Worm (Caenorhabditis elegans) whole organism, young adult: Measurements from ENCODE around the gene fbxa-53.
A peak's percentile ranks its signal among the peaks of the same experiment; 100 is the strongest.

Source experiments
- B0035.1 ChIP-seq: sonication (generic microtip); optimal IDR thresholded peaks from 2 replicates; lab custom pipeline; 2016; ENCODE audit warnings: missing genetic modification characterization, mild to moderate bottlenecking, missing compliant biosample characterization, missing genotype, missing genetic modification reagents
- B0261.1 ChIP-seq: sonication (generic microtip); optimal IDR thresholded peaks from 2 replicates; lab custom pipeline; 2016; ENCODE audit warnings: mild to moderate bottlenecking, missing genetic modification characterization, moderate library complexity, missing compliant biosample characterization
- C06A6.2 ChIP-seq: fragments of 200-800 bp; sonication (Bioruptor generic); conservative IDR thresholded peaks from 2 replicates; pipeline ENCODE4 v1.3.6; 2022; ENCODE audit warnings: missing genetic modification characterization, missing compliant biosample characterization
- D2030.7 ChIP-seq: fragments of 200-800 bp; sonication (Bioruptor generic); IDR thresholded peaks from 2 replicates; pipeline ENCODE4 v1.3.6; 2022; ENCODE audit warnings: missing genetic modification reagents, missing genetic modification characterization, missing compliant biosample characterization
- F10E7.11 ChIP-seq: sonication (generic microtip); optimal IDR thresholded peaks from 2 replicates; lab custom pipeline; 2017; ENCODE audit warnings: mild to moderate bottlenecking, missing genetic modification characterization, moderate library complexity, missing compliant biosample characterization
- F22D6.2 ChIP-seq: sonication (generic microtip); optimal IDR thresholded peaks from 2 replicates; lab custom pipeline; 2016; ENCODE audit warnings: mild to moderate bottlenecking, missing genetic modification characterization, missing compliant biosample characterization
- F23B12.7 ChIP-seq: sonication (generic microtip); optimal IDR thresholded peaks from 2 replicates; lab custom pipeline; 2017; ENCODE audit warnings: missing genetic modification characterization, mild to moderate bottlenecking, missing compliant biosample characterization, antibody characterized with exemption, moderate library complexity; ENCODE audit not compliant: insufficient read depth
- F52B5.7 ChIP-seq: sonication (generic microtip); optimal IDR thresholded peaks from 2 replicates; lab custom pipeline; 2016; ENCODE audit warnings: mild to moderate bottlenecking, missing genetic modification characterization, missing compliant biosample characterization
- F55B11.4 ChIP-seq: sonication (generic microtip); optimal IDR thresholded peaks from 2 replicates; lab custom pipeline; 2016; ENCODE audit warnings: missing compliant biosample characterization, missing genetic modification characterization, borderline replicate concordance; ENCODE audit not compliant: insufficient read depth
- F57A8.1 ChIP-seq: fragments of 200-800 bp; sonication (Bioruptor generic); optimal IDR thresholded peaks from 2 replicates; lab custom pipeline; 2018; ENCODE audit warnings: mild to moderate bottlenecking, missing genetic modification characterization, moderate library complexity, missing compliant biosample characterization
- K12H6.12 ChIP-seq: fragments of 200-800 bp; sonication (Bioruptor generic); optimal IDR thresholded peaks from 2 replicates; lab custom pipeline; 2018; ENCODE audit warnings: mild to moderate bottlenecking, missing genetic modification characterization, missing compliant biosample characterization
- T07F8.4 ChIP-seq: sonication (generic microtip); optimal IDR thresholded peaks from 2 replicates; lab custom pipeline; 2016; ENCODE audit warnings: mild to moderate bottlenecking, missing genetic modification characterization, moderate library complexity, missing compliant biosample characterization
- Y53F4B.3 ChIP-seq: fragments of 200-800 bp; sonication (Bioruptor generic); IDR thresholded peaks from 2 replicates; pipeline ENCODE4 v1.3.6; 2022; ENCODE audit warnings: missing genetic modification reagents, missing genetic modification characterization, missing compliant biosample characterization
- Y67H2A.10 ChIP-seq: fragments of 200-800 bp; sonication (Bioruptor generic); conservative IDR thresholded peaks from 2 replicates; pipeline ENCODE4 v1.3.6; 2022; ENCODE audit warnings: missing genetic modification reagents, missing genetic modification characterization, missing compliant biosample characterization
- Y95B8A.8 ChIP-seq: fragments of 200-800 bp; sonication (Bioruptor generic); IDR thresholded peaks from 2 replicates; pipeline ENCODE4 v1.3.6; 2022; ENCODE audit warnings: missing genetic modification reagents, missing genetic modification characterization, missing compliant biosample characterization
- athp-1 ChIP-seq: sonication (generic microtip); optimal IDR thresholded peaks from 2 replicates; lab custom pipeline; 2017; ENCODE audit warnings: mild to moderate bottlenecking, missing genetic modification characterization, missing compliant biosample characterization
- attf-3 ChIP-seq: fragments of 200-800 bp; sonication (Bioruptor generic); conservative IDR thresholded peaks from 2 replicates; pipeline ENCODE4 v1.3.6; 2022; ENCODE audit warnings: missing genetic modification reagents, missing genetic modification characterization, missing compliant biosample characterization
- bed-1 ChIP-seq: fragments of 200-800 bp; sonication (Bioruptor generic); IDR thresholded peaks from 2 replicates; pipeline ENCODE4 v1.3.6; 2022; ENCODE audit warnings: missing genetic modification reagents, missing genetic modification characterization, missing compliant biosample characterization
- ccch-3 ChIP-seq: fragments of 200-800 bp; sonication (Bioruptor generic); optimal IDR thresholded peaks from 2 replicates; lab custom pipeline; 2018; ENCODE audit warnings: mild to moderate bottlenecking, missing genetic modification characterization, missing compliant biosample characterization
- cebp-2 ChIP-seq: fragments of 200-800 bp; sonication (Bioruptor generic); IDR thresholded peaks from 2 replicates; pipeline ENCODE4 v1.3.6; 2022; ENCODE audit warnings: missing genetic modification characterization, missing compliant biosample characterization
- die-1 ChIP-seq: sonication (generic microtip); optimal IDR thresholded peaks from 2 replicates; lab custom pipeline; 2016; ENCODE audit warnings: missing genotype, mild to moderate bottlenecking, missing genetic modification characterization, missing compliant biosample characterization
- dox-1 ChIP-seq: fragments of 200-800 bp; sonication (Bioruptor generic); IDR thresholded peaks from 2 replicates; pipeline ENCODE4 v1.3.6; 2022; ENCODE audit warnings: missing genetic modification reagents, missing genetic modification characterization, missing compliant biosample characterization
- dpff-1 ChIP-seq: sonication (generic microtip); optimal IDR thresholded peaks from 2 replicates; lab custom pipeline; 2017; ENCODE audit warnings: mild to moderate bottlenecking, missing genetic modification characterization, missing compliant biosample characterization
- egrh-3 ChIP-seq: fragments of 200-800 bp; sonication (Bioruptor generic); IDR thresholded peaks from 2 replicates; pipeline ENCODE4 v1.3.6; 2022; ENCODE audit warnings: missing genetic modification reagents, missing genetic modification characterization, missing compliant biosample characterization
- ekl-4 ChIP-seq: fragments of 200-800 bp; sonication (Bioruptor generic); IDR thresholded peaks from 2 replicates; pipeline ENCODE4 v1.3.6; 2022; ENCODE audit warnings: missing genetic modification reagents, missing genetic modification characterization, missing compliant biosample characterization
- hrde-1 ChIP-seq: sonication (generic microtip); optimal IDR thresholded peaks from 2 replicates; lab custom pipeline; 2016; ENCODE audit warnings: missing genetic modification characterization, mild to moderate bottlenecking, missing compliant biosample characterization, moderate library complexity, missing genotype, missing genetic modification reagents, borderline replicate concordance
- let-607 ChIP-seq, 2 experiments: fragments of 200-800 bp in 1 of 2; sonication (Bioruptor generic) in 1 of 2; sonication (generic microtip) in 1 of 2; optimal IDR thresholded peaks; 2 replicates each; lab custom pipeline; 2016 to 2018; ENCODE audit warnings: mild to moderate bottlenecking in 2 of 2, missing compliant biosample characterization in 2 of 2, missing genetic modification characterization in 2 of 2, moderate library complexity in 2 of 2, missing genotype in 1 of 2
- lin-26 ChIP-seq: fragments of 200-800 bp; sonication (Bioruptor generic); IDR thresholded peaks from 2 replicates; pipeline ENCODE4 v1.3.6; 2022; ENCODE audit warnings: missing genetic modification reagents, missing genetic modification characterization, missing compliant biosample characterization
- madf-10 ChIP-seq: sonication (generic microtip); optimal IDR thresholded peaks from 2 replicates; lab custom pipeline; 2016; ENCODE audit warnings: mild to moderate bottlenecking, missing genetic modification characterization, missing compliant biosample characterization
- nhr-80 ChIP-seq: sonication (generic microtip); optimal IDR thresholded peaks from 2 replicates; lab custom pipeline; 2016; ENCODE audit warnings: missing genetic modification characterization, missing compliant biosample characterization
- pbrm-1 ChIP-seq: fragments of 200-800 bp; sonication (Bioruptor generic); IDR thresholded peaks from 2 replicates; pipeline ENCODE4 v1.3.6; 2022; ENCODE audit warnings: missing genetic modification reagents, missing genetic modification characterization, missing compliant biosample characterization
- pha-4 ChIP-seq: fragments of 150-350 bp; sonication (generic microtip); optimal IDR thresholded peaks from 2 replicates; lab custom pipeline; 2014; ENCODE audit warnings: missing biosample characterization, missing genetic modification reagents, missing genetic modification characterization
- repo-1 ChIP-seq: sonication (generic microtip); optimal IDR thresholded peaks from 2 replicates; lab custom pipeline; 2017; ENCODE audit warnings: mild to moderate bottlenecking, missing genetic modification characterization, missing compliant biosample characterization
- rpc-1 ChIP-seq, 2 experiments: fragments of 150-350 bp in 1 of 2; sonication (generic microtip) in 1 of 2; optimal IDR thresholded peaks; 2 replicates each; lab custom pipeline; 2014 to 2018; ENCODE audit warnings: missing biosample characterization in 1 of 2, missing genetic modification characterization in 1 of 2, missing genetic modification reagents in 1 of 2, missing genotype in 1 of 2
- somi-1 ChIP-seq: fragments of 200-800 bp; sonication (Bioruptor generic); optimal IDR thresholded peaks from 2 replicates; lab custom pipeline; 2018; ENCODE audit warnings: mild to moderate bottlenecking, missing genetic modification characterization, missing compliant biosample characterization
- tbp1 ChIP-seq: fragments of 200-800 bp; sonication (Bioruptor generic); optimal IDR thresholded peaks from 2 replicates; lab custom pipeline; 2018; ENCODE audit warnings: mild to moderate bottlenecking, missing genetic modification characterization, missing compliant biosample characterization
- tbx-9 ChIP-seq: sonication (generic microtip); optimal IDR thresholded peaks from 2 replicates; lab custom pipeline; 2016; ENCODE audit warnings: borderline replicate concordance, missing genetic modification characterization, inconsistent platforms, missing compliant biosample characterization
- zfh-2 ChIP-seq: fragments of 200-800 bp; sonication (Bioruptor generic); conservative IDR thresholded peaks from 2 replicates; pipeline ENCODE4 v1.3.6; 2022; ENCODE audit warnings: missing genetic modification reagents, missing genetic modification characterization, missing compliant biosample characterization
- zim-3 ChIP-seq: sonication (generic microtip); optimal IDR thresholded peaks from 2 replicates; lab custom pipeline; 2017; ENCODE audit warnings: mild to moderate bottlenecking, missing genetic modification characterization, moderate library complexity, missing compliant biosample characterization
- ztf-22 ChIP-seq: fragments of 200-800 bp; sonication (Bioruptor generic); optimal IDR thresholded peaks from 2 replicates; lab custom pipeline; 2018; ENCODE audit warnings: mild to moderate bottlenecking, missing genetic modification characterization, moderate library complexity, missing compliant biosample characterization
- ztf-6 ChIP-seq: fragments of 200-800 bp; sonication (Bioruptor generic); IDR thresholded peaks from 2 replicates; pipeline ENCODE4 v1.3.6; 2022; ENCODE audit warnings: missing genetic modification reagents, missing genetic modification characterization, missing compliant biosample characterization

fbxa-53 gene

DNA sequence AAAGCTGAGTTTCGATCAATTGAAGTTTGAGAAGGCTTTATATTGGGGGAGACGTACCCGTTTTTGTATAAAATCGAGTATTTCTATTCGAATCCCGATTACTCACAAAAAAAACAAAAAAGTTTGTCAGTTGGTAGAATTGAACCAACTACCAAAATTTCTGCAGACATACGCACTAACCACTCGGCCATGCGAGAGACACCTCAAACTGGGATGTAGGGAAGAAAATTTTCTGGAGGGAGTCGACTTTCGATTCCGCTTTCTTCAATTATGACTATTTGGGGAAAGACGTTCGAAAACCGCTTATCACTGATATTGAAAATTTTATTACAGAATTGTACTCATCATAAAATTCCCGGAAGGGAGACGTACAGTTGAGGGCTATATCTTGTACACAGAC lies 11.1 kb downstream of the fbxa-53 start:
- TF ChIP-seq tbp1 (GFP tag; lab: Kevin White, UChicago), result peak; percentile 81
- peak; percentile 53; the same call in 1 of the 2 replicates for TF ChIP-seq lin-26 (GFP tag; lab: Robert Waterston, UW)
- peak; percentile 59 for TF ChIP-seq B0261.1 (tag; lab: Kevin White, UChicago)
- peak; percentile 22 for TF ChIP-seq rpc-1 (optimal IDR thresholded peaks at IDR 0.05; lab: Kevin White, UChicago)
- TF ChIP-seq rpc-1 (tag; optimal IDR thresholded peaks at IDR 0.05; lab: Kevin White, UChicago), result peak; percentile 65

DNA sequence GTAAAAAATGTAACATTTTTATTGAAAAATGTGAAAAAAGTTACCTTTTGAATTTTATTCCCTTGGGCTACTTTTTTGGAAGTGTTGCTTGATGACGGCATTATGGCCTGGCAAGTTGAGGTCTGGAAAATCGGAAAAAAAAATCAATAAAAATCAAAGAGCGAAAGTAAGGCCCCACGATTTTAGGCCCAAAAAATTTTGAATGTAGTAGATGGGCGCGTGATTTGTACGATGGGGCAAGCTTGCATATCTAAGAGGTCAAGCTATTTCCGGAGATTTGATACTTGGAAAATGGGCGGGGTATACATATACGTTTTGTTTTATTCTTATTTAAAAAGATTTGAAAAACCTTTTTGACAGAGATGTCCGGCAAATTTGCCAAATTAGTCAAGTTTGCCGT lies 11.8 kb downstream of the fbxa-53 start, which contains the start of gene F07G6.5:
Gene F07G6.5, minus strand, starts transcription at position 101 of the 400 bp plus-strand sequence.
- no peak for TF ChIP-seq F55B11.4 (tag; lab: Kevin White, UChicago)
- TF ChIP-seq C06A6.2, result no peak
- no peak for TF ChIP-seq T07F8.4 (tag; lab: Kevin White, UChicago)

DNA sequence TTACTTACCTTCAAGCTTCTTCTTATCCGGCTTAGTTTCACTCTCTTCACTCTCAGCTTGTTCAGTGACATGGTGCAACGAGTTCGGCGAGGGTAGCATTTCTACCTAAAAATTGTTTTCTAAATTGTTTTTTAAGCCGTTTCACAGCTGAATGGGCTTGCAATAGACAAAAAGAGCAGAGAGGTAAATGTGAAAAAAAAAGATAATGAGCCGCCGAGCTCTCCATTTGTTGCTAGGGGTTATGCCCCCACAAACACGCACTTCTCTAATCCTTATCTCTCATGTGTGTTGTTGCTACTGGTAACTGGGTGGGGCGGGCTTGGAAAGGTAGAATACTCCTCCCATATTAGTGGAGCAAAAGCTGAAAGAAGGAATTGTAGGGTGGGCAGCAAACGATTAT lies 14.5 kb downstream of the fbxa-53 start, which contains the start of gene C36C9.5:
Gene C36C9.5, minus strand, starts transcription at position 101 of the 400 bp plus-strand sequence.
- TF ChIP-seq ztf-22 (GFP tag; lab: Kevin White, UChicago) (no peak), dpff-1 (tag; lab: Kevin White, UChicago) (no peak), F22D6.2 (tag; lab: Kevin White, UChicago) (no peak), ekl-4 (GFP tag; lab: Robert Waterston, UW) (no peak), somi-1 (no peak), die-1 (tag; lab: Kevin White, UChicago) (no peak), dox-1 (GFP tag; lab: Robert Waterston, UW) (no peak), F23B12.7 (tag; lab: Kevin White, UChicago) (no peak), Y67H2A.10 (no peak), F57A8.1 (GFP tag; lab: Kevin White, UChicago) (no peak), K12H6.12 (tag; lab: Kevin White, UChicago) (no peak), ccch-3 (GFP tag; lab: Kevin White, UChicago) (no peak), F52B5.7 (no peak), zim-3 (tag; lab: Kevin White, UChicago) (no peak), F10E7.11 (tag; lab: Kevin White, UChicago) (no peak), nhr-80 (tag; lab: Kevin White, UChicago) (no peak), D2030.7 (GFP tag; lab: Robert Waterston, UW) (no peak)

DNA sequence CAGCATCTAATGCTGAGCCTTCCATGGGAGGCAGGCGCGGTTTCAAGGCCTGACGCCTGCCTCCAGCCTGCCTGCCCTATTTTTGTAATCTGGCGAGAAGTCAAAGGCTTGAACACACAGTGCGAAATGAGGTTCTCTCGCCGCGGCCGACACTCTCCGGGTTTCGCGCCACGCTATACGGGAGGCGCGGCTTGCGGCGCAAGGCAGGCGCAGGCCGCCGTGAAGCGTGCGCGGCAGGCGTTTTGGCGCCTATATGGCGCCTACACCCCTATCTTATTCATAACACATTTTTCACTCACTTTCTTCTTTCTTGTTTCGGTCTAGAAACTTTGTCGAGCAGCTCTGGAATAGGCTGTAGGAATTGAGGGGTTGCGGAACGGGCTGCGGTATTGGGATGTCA lies 15.3 kb downstream of the fbxa-53 start:
- TF ChIP-seq let-607 (tag; optimal IDR thresholded peaks at IDR 0.05; lab: Kevin White, UChicago) (no peak), repo-1 (tag; lab: Kevin White, UChicago) (no peak), ztf-6 (GFP tag; lab: Robert Waterston, UW) (no peak), Y53F4B.3 (no peak), Y95B8A.8 (no peak), pbrm-1 (no peak), cebp-2 (0 out of 2 replicates have a peak, but pooled peaks have one; percentile 48), bed-1 (GFP tag; lab: Robert Waterston, UW) (no peak), B0035.1 (tag; lab: Kevin White, UChicago) (no peak), tbx-9 (tag; lab: Kevin White, UChicago) (no peak), attf-3 (no peak), madf-10 (no peak), pha-4 (tag; lab: Kevin White, UChicago) (no peak), zfh-2 (GFP tag; lab: Robert Waterston, UW) (peak; percentile 94), egrh-3 (GFP tag; lab: Robert Waterston, UW) (peak; percentile 70; the same call in 1 of the 2 replicates), athp-1 (tag; lab: Kevin White, UChicago) (no peak), hrde-1 (tag; lab: Kevin White, UChicago) (no peak)
